Fruit fly (Drosophila melanogaster): ENCODE measurements around the gene Lim3.

Lim3 gene

DNA sequence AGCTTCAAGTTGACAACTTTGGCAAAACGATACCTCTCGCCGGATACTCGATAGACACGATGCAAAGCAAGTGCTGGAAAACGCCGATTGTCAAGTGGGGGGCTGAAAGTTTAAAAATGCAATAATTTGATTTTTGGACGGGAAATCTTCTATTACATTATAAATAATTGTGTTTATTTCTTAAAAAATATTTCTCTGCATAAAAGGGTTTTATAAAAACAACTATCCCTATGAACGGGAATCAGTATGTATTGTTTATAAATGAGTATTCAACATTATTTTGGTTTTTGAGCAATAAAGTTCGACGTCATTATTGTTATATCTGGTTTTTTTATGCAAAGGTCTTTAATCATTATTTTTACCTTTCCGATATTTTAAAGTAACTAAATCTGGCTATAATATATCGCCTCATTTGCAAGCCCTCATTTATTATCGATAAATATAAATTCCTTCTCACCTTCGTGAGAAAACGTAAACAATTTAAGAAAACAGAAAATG, 23.7 kb upstream of the Lim3 start, which contains the start of the genes AsnRS and DCTN6-p27 (continued):
- TF ChIP-seq salr (GFP tag; optimal IDR thresholded peaks at IDR 0.05) = peak in 1 of 2 experiments; percentile 23
- peak; percentile 3 for TF ChIP-seq pdm3 (GFP tag; optimal IDR thresholded peaks at IDR 0.05)
- TF ChIP-seq CG16779 (tag; optimal IDR thresholded peaks at IDR 0.05) = no peak
- TF ChIP-seq acj6 (GFP tag; optimal IDR thresholded peaks at IDR 0.05) = peak; percentile 74

dm6 chr2L:19126888-19127287, 18.7 kb upstream of the Lim3 start:
- TF ChIP-seq lz (GFP tag; optimal IDR thresholded peaks at IDR 0.05) (peak; percentile 31), CG8119 (GFP tag; IDR thresholded peaks at IDR 0.05) (peak; percentile 53; the same call in 2 of the 3 replicates), Hr39 (GFP tag; optimal IDR thresholded peaks at IDR 0.05) (peak; percentile 23), CG3032 (tag; optimal IDR thresholded peaks at IDR 0.05) (peak; percentile 58), Ets96B (tag; optimal IDR thresholded peaks at IDR 0.05) (peak; percentile 46), CG6808 (GFP tag; optimal IDR thresholded peaks at IDR 0.05) (no peak), Eip78C (GFP tag) (peak; percentile 78), dac (GFP tag; optimal IDR thresholded peaks at IDR 0.05) (no peak), Met (GFP tag; optimal IDR thresholded peaks at IDR 0.05) (no peak), dsx (GFP tag; optimal IDR thresholded peaks at IDR 0.05; ENCODE audit: poor library complexity, severe bottlenecking) (peak; percentile 46), Eip93F (GFP tag; optimal IDR thresholded peaks at IDR 0.05) (peak; percentile 1), fd59A (GFP tag; optimal IDR thresholded peaks at IDR 0.05) (no peak), esn (GFP tag; optimal IDR thresholded peaks at IDR 0.05) (peak; percentile 62), fkh (GFP tag; optimal IDR thresholded peaks at IDR 0.05) (peak; percentile 83), CG31627 (GFP tag; optimal IDR thresholded peaks at IDR 0.05) (peak; percentile 21), CG8632 (GFP tag; optimal IDR thresholded peaks at IDR 0.05) (peak; percentile 29), CG6854 (GFP tag; optimal IDR thresholded peaks at IDR 0.05) (peak; percentile 32)

dm6 chr2L:19123472-19124070, 15.3 kb upstream of the Lim3 start, which contains the start of gene Phb1:
Gene Phb1 (minus strand): TSS chr2L:19123869.
- TF ChIP-seq Ets96B (tag; optimal IDR thresholded peaks at IDR 0.05) = no peak
- TF ChIP-seq esn (GFP tag; optimal IDR thresholded peaks at IDR 0.05) = no peak
- no peak for TF ChIP-seq CG6792 (GFP tag; optimal IDR thresholded peaks at IDR 0.05)
- no peak for TF ChIP-seq Blimp-1 (GFP tag; optimal IDR thresholded peaks at IDR 0.05)
- TF ChIP-seq CG6854 (GFP tag; optimal IDR thresholded peaks at IDR 0.05) = no peak
- no peak for TF ChIP-seq CG32006 (GFP tag; optimal IDR thresholded peaks at IDR 0.05)
- no peak for TF ChIP-seq pdm3 (GFP tag; optimal IDR thresholded peaks at IDR 0.05)
- no peak for TF ChIP-seq CG10631 (GFP tag; optimal IDR thresholded peaks at IDR 0.05)
- no peak for TF ChIP-seq topi (GFP tag; optimal IDR thresholded peaks at IDR 0.05)
- no peak for TF ChIP-seq CG16779 (tag; optimal IDR thresholded peaks at IDR 0.05)
- no peak for TF ChIP-seq Sox14 (GFP tag; optimal IDR thresholded peaks at IDR 0.05)
- no peak for TF ChIP-seq Ets21C (GFP tag; optimal IDR thresholded peaks at IDR 0.05)
- TF ChIP-seq spab (GFP tag; optimal IDR thresholded peaks at IDR 0.05) = no peak
- TF ChIP-seq ss (GFP tag; optimal IDR thresholded peaks at IDR 0.05) = no peak
- no peak for TF ChIP-seq Met (GFP tag; optimal IDR thresholded peaks at IDR 0.05)
- no peak for TF ChIP-seq CG6276 (GFP tag; optimal IDR thresholded peaks at IDR 0.05)
- TF ChIP-seq Hr4 (GFP tag; optimal IDR thresholded peaks at IDR 0.05) = no peak
- TF ChIP-seq fd59A (GFP tag; optimal IDR thresholded peaks at IDR 0.05) = no peak
- no peak for TF ChIP-seq CG7368 (GFP tag; optimal IDR thresholded peaks at IDR 0.05)

DNA sequence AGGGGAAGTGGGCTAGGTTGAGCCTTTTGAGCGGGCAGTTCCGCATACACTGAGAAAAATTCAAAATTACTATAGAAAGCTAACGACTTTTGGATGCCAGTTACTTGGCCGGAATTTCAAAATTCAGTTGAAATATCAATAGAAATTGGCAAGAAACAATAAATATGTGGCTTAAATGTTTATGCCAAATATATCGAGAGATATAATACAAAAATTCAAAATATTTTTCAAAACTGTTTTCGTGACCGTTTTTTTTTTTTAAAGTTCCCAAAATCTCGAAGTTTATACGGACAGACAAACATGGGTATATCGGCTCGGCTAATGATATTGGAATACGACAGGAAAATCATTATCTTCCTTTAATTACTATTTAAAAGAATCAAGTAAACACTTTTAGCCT, 12.8 kb upstream of the Lim3 start:
- TF ChIP-seq cyc (GFP tag; optimal IDR thresholded peaks at IDR 0.05) = no peak
- TF ChIP-seq CG16779 (tag; optimal IDR thresholded peaks at IDR 0.05) = peak; percentile 11
- TF ChIP-seq ss (GFP tag; optimal IDR thresholded peaks at IDR 0.05) = no peak
- no peak for TF ChIP-seq fd85E (GFP tag; optimal IDR thresholded peaks at IDR 0.05)
- TF ChIP-seq CG8119 (GFP tag; IDR thresholded peaks at IDR 0.05) = peak; percentile 57; the same call in 2 of the 3 replicates
- peak; percentile 15 for TF ChIP-seq fd59A (GFP tag; optimal IDR thresholded peaks at IDR 0.05)
- peak; percentile 59 for TF ChIP-seq CG32006 (GFP tag; optimal IDR thresholded peaks at IDR 0.05)
- TF ChIP-seq lz (GFP tag; optimal IDR thresholded peaks at IDR 0.05) = peak; percentile 24
- TF ChIP-seq topi (GFP tag; optimal IDR thresholded peaks at IDR 0.05) = no peak
- peak; percentile 86 for TF ChIP-seq Eip78C (GFP tag)
- peak; percentile 1 for TF ChIP-seq CG31627 (GFP tag; optimal IDR thresholded peaks at IDR 0.05)
- peak; percentile 23 for TF ChIP-seq CG34406 (GFP tag; optimal IDR thresholded peaks at IDR 0.05)
- no peak for TF ChIP-seq Eip93F (GFP tag; optimal IDR thresholded peaks at IDR 0.05)
- TF ChIP-seq CG11902 (GFP tag; optimal IDR thresholded peaks at IDR 0.05) = no peak
- TF ChIP-seq CG10631 (GFP tag; optimal IDR thresholded peaks at IDR 0.05) = peak; percentile 56
- TF ChIP-seq Hr39 (GFP tag; optimal IDR thresholded peaks at IDR 0.05) = peak; percentile 1
- no peak for TF ChIP-seq CG9139 (GFP tag; optimal IDR thresholded peaks at IDR 0.05)
- no peak for TF ChIP-seq vri (GFP tag; optimal IDR thresholded peaks at IDR 0.05)
- TF ChIP-seq spab (GFP tag; optimal IDR thresholded peaks at IDR 0.05) = no peak
- TF ChIP-seq esn (GFP tag; optimal IDR thresholded peaks at IDR 0.05) = peak; percentile 3
- no peak for TF ChIP-seq pdm3 (GFP tag; optimal IDR thresholded peaks at IDR 0.05)
- no peak for TF ChIP-seq salr (GFP tag; optimal IDR thresholded peaks at IDR 0.05)
- no peak for TF ChIP-seq CG3032 (tag; optimal IDR thresholded peaks at IDR 0.05)
- peak; percentile 12 for TF ChIP-seq acj6 (GFP tag; optimal IDR thresholded peaks at IDR 0.05)
- TF ChIP-seq eg (GFP tag; IDR thresholded peaks at IDR 0.05) = peak; percentile 42
- TF ChIP-seq Met (GFP tag; optimal IDR thresholded peaks at IDR 0.05) = no peak
- no peak for TF ChIP-seq svp (GFP tag)
- no peak for TF ChIP-seq Ets21C (GFP tag; optimal IDR thresholded peaks at IDR 0.05)

All from whole organism, prepupa.